Fruit fly (Drosophila melanogaster): ENCODE measurements around the gene Polr2A.

Gene Polr2A

DNA sequence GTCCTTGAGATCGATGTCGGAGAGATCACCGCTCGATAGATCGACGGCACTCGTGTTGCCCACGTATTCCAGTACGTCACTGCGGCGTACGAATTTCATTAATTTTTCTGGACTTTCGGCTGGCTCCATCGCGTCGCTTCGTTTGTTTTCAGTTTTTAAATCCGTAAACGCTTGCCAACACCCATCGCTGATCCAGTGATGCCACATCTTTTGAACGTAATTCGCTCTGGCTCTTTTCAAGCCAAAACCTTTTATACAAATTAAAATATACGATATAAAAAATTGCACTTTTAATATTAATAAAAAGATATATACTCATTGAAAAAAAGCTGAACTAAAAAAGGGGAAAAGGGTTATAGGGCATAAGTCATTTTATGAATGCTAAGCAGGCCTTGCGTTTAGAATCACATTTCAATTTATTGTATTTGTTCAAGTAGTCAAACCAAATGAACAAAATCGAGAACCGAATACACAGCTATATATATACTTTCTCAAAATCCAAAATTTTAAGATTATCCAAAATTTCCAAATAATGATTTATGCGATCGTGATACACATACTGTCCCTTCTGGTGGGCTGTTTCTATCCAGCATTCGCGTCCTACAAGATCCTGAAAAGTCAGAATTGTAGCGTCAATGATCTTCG, 2.3 kb upstream of the Polr2A start, which contains the start of the genes Kmn1 and Reepl1 (continued):
- no peak for TF ChIP-seq HLH3B (GFP tag; IDR thresholded peaks at IDR 0.05)
- TF ChIP-seq HmgZ (tag; optimal IDR thresholded peaks at IDR 0.05), result no peak
- TF ChIP-seq Hsf (GFP tag; optimal IDR thresholded peaks at IDR 0.05), result no peak
- TF ChIP-seq CG17361 (GFP tag; IDR thresholded peaks at IDR 0.05), result no peak
- no peak for TF ChIP-seq CG8924 (tag; optimal IDR thresholded peaks at IDR 0.05)
- TF ChIP-seq prd (optimal IDR thresholded peaks at IDR 0.05), result no peak
- TF ChIP-seq prd (GFP tag; IDR thresholded peaks at IDR 0.05), result no peak
- TF ChIP-seq fd64A (GFP tag; optimal IDR thresholded peaks at IDR 0.05), result no peak
- TF ChIP-seq toy (GFP tag; IDR thresholded peaks at IDR 0.05), result no peak
- TF ChIP-seq ind (GFP tag; optimal IDR thresholded peaks at IDR 0.05), result peak; percentile 7
- TF ChIP-seq Dll (GFP tag; IDR thresholded peaks at IDR 0.05; ENCODE audit: partially characterized antibody), result no peak

DNA sequence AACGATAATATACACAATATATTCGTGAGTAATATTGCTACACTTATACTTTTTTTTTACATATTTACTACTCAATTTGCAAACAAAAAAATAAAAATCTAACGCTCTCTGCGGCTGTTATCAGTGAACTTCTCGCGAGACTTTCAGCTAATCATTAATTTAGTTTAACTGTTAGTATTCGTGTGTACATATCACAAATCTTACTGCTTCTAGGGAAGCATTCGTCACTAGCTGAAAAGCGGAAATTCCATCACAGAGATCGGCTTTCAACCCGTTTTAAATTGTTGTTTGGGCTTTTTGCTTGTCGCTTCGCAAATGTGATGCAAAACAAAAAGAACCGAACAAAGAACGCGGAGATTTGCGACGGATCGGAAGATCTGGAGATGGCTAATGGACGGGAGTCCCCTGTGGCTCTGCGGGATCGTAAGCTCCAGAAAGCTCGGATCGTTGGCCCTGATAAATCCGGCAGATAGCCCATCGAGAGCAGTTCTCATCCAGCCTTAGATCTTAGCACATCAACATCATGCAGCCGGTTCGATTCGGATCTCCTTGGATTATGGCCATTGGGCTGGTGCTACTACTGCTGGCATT, 8.6 kb downstream of the Polr2A start, which contains the start of gene PGRP-SA:
Gene PGRP-SA, plus strand, starts transcription at position 194 of the 591 bp plus-strand sequence.
- TF ChIP-seq CG7928 (GFP tag; optimal IDR thresholded peaks at IDR 0.05), result no peak
- TF ChIP-seq Med (GFP tag), result peak; percentile 6
- peak; percentile 83 for TF ChIP-seq Ets65A (GFP tag)
- peak; percentile 11 for TF ChIP-seq sd (tag; optimal IDR thresholded peaks at IDR 0.05)
- TF ChIP-seq Meics (GFP tag; optimal IDR thresholded peaks at IDR 0.05), result peak; percentile 97

DNA sequence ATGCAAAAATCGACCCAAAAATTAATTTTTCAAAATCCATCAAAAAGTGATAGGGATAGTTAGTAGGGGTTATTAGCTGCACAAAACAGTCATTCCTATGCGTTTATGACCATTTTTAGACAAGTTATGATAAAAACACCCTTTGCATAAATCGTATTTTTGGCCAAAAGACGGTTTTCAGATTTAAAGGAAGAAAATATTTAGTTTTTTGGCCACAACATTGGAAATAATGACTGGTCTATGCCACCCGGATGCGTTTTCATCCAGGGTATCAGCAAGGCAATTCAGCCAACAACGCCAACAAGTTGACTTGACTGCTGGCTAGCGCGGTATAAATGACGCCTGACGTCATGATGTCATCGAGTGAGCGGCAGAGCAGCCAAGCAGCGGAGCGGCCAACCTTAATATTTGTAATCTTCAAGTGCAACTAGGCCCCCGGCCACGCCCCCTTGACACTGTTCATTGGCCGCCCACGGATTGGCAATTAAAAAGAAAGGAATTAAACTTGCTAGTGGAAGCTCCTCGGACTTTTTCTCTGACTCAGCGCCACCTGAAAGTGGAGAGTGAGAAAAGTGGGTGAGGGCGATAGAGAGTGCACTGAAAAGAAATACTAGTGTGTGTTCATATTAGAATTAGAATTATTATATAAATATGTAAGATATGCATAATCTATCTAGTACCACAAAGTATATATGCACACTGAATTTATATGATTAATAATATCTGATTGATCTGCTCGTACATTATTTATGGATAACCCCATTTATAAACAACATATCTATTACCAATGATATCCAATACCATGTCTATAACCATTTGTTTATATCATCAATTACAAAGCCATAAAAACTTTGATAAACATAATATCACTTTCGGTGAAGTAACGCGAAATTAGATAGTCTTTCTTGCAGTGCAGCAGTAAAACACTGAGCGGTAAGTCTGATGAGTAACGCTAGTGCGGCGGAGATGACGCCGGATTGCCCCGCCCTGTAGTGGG, 10.1 kb downstream of the Polr2A start:
- peak; percentile 76 for TF ChIP-seq nom (GFP tag; optimal IDR thresholded peaks at IDR 0.05)
- TF ChIP-seq CG7963 (GFP tag; IDR thresholded peaks at IDR 0.05; ENCODE audit: partially characterized antibody), result no peak
- TF ChIP-seq Neu2 (GFP tag; optimal IDR thresholded peaks at IDR 0.05; ENCODE audit: borderline replicate concordance), result no peak
- TF ChIP-seq peb (GFP tag; IDR thresholded peaks at IDR 0.05), result no peak
- TF ChIP-seq ranshi (GFP tag; IDR thresholded peaks at IDR 0.05), result peak; percentile 48; the same call in 1 of the 2 replicates
- TF ChIP-seq sc (optimal IDR thresholded peaks at IDR 0.05), result no peak
- peak; percentile 69 for TF ChIP-seq sc (GFP tag; optimal IDR thresholded peaks at IDR 0.05)
- TF ChIP-seq Ets65A (GFP tag), result peak; percentile 56
- peak; percentile 67 for TF ChIP-seq CG2875 (GFP tag; optimal IDR thresholded peaks at IDR 0.05)
- TF ChIP-seq Nf-YA (GFP tag; IDR thresholded peaks at IDR 0.05), result no peak
- TF ChIP-seq CoRest (tag; optimal IDR thresholded peaks at IDR 0.05), result peak; percentile 94
- no peak for TF ChIP-seq Optix (GFP tag; IDR thresholded peaks at IDR 0.05)
- peak; percentile 68 for TF ChIP-seq Six4 (GFP tag; optimal IDR thresholded peaks at IDR 0.05)
- TF ChIP-seq scrt (GFP tag; optimal IDR thresholded peaks at IDR 0.05), result peak; percentile 72
- TF ChIP-seq sisA (GFP tag; IDR thresholded peaks at IDR 0.05), result peak; percentile 47
- TF ChIP-seq CG11093 (GFP tag; IDR thresholded peaks at IDR 0.05), result peak; percentile 45; the same call in 1 of the 3 replicates
- TF ChIP-seq CG8944 (GFP tag; optimal IDR thresholded peaks at IDR 0.05), result peak; percentile 36
- no peak for TF ChIP-seq Hey (tag; optimal IDR thresholded peaks at IDR 0.05)
- TF ChIP-seq mam (GFP tag; optimal IDR thresholded peaks at IDR 0.05), result peak; percentile 58
- no peak for TF ChIP-seq Rx (GFP tag; IDR thresholded peaks at IDR 0.05)
- peak; percentile 53 for TF ChIP-seq HmgZ (tag; optimal IDR thresholded peaks at IDR 0.05)
- TF ChIP-seq CG18599 (GFP tag; optimal IDR thresholded peaks at IDR 0.05), result peak; percentile 89
- TF ChIP-seq CG12299 (tag; optimal IDR thresholded peaks at IDR 0.05), result peak; percentile 58
- peak; percentile 86 for TF ChIP-seq odd (GFP tag; optimal IDR thresholded peaks at IDR 0.05)
- TF ChIP-seq CG33213 (GFP tag; optimal IDR thresholded peaks at IDR 0.05), result no peak
- TF ChIP-seq Hr78 (GFP tag; optimal IDR thresholded peaks at IDR 0.05), result peak in 1 of 2 experiments; percentile 81
- TF ChIP-seq schlank (tag; optimal IDR thresholded peaks at IDR 0.05), result peak; percentile 19
- TF ChIP-seq kay (GFP tag; optimal IDR thresholded peaks at IDR 0.05), result peak; percentile 80
- TF ChIP-seq CG10431 (GFP tag; optimal IDR thresholded peaks at IDR 0.05), result no peak
- TF ChIP-seq CG6254 (GFP tag; optimal IDR thresholded peaks at IDR 0.05), result peak; percentile 29

Data from whole organism, embryonic.